Fruit fly (Drosophila melanogaster) whole organism, embryonic: Measurements from ENCODE around the gene CG9682.

ENCODE experiments used
- ATbp ChIP-seq: fragments of 200-800 bp; sonication (Bioruptor generic); optimal IDR thresholded peaks from 2 replicates; lab custom pipeline; 2017; ENCODE audit warnings: missing biosample characterization, mild to moderate bottlenecking, missing genetic modification characterization, missing genetic modification reagents
- Aef1 ChIP-seq: fragments of 200-800 bp; sonication (Bioruptor generic); IDR thresholded peaks from 3 replicates; pipeline ENCODE4 v1.3.6; 2022; ENCODE audit warnings: missing biosample characterization, missing genetic modification characterization
- Blimp-1 ChIP-seq: fragments of 200-800 bp; sonication (Bioruptor generic); optimal IDR thresholded peaks from 3 replicates; lab custom pipeline; 2018; ENCODE audit warnings: missing biosample characterization, missing genetic modification characterization, mild to moderate bottlenecking, moderate library complexity, missing genetic modification reagents
- CG10431 ChIP-seq: fragments of 200-800 bp; sonication (Bioruptor generic); optimal IDR thresholded peaks from 3 replicates; lab custom pipeline; 2018; ENCODE audit warnings: missing biosample characterization, mild to moderate bottlenecking, missing genetic modification characterization
- CG1603 ChIP-seq: fragments of 200-800 bp; sonication (Bioruptor generic); optimal IDR thresholded peaks from 2 replicates; lab custom pipeline; 2019; ENCODE audit warnings: missing biosample characterization, mild to moderate bottlenecking, missing genetic modification characterization, moderate library complexity
- CG16863 ChIP-seq: fragments of 200-800 bp; sonication (Bioruptor generic); optimal IDR thresholded peaks from 3 replicates; lab custom pipeline; 2016; ENCODE audit warnings: missing biosample characterization, missing genetic modification characterization
- CG18262 ChIP-seq: fragments of 200-800 bp; optimal IDR thresholded peaks from 3 replicates; lab custom pipeline; 2019; ENCODE audit warnings: missing biosample characterization, mild to moderate bottlenecking, missing genetic modification characterization, moderate library complexity
- CG31441 ChIP-seq: fragments of 200-800 bp; sonication (Bioruptor generic); IDR thresholded peaks from 2 replicates; pipeline ENCODE4 v1.3.6; 2022; ENCODE audit warnings: missing biosample characterization, missing genetic modification characterization
- CG32772 ChIP-seq: fragments of 200-800 bp; sonication (Bioruptor generic); IDR thresholded peaks from 2 replicates; pipeline ENCODE4 v1.3.6; 2022; ENCODE audit warnings: missing biosample characterization, missing genetic modification characterization
- CG34224 ChIP-seq: fragments of 200-800 bp; sonication (Bioruptor generic); IDR thresholded peaks from 3 replicates; pipeline ENCODE4 v1.3.6; 2022; ENCODE audit warnings: missing biosample characterization, missing genetic modification characterization; ENCODE audit not compliant: partially characterized antibody
- CG3838 ChIP-seq: fragments of 200-800 bp; sonication (Bioruptor generic); optimal IDR thresholded peaks from 3 replicates; lab custom pipeline; 2016; ENCODE audit warnings: missing biosample characterization, missing genetic modification characterization
- CG6813 ChIP-seq: fragments of 200-800 bp; sonication (Bioruptor generic); optimal IDR thresholded peaks from 2 replicates; lab custom pipeline; 2017; ENCODE audit warnings: missing biosample characterization, missing genetic modification characterization, mild to moderate bottlenecking, moderate library complexity, missing genetic modification reagents
- CG7745 ChIP-seq: fragments of 200-800 bp; sonication (Bioruptor generic); optimal IDR thresholded peaks from 2 replicates; lab custom pipeline; 2018; ENCODE audit warnings: missing biosample characterization, mild to moderate bottlenecking, missing genetic modification characterization, moderate library complexity
- CG8281 ChIP-seq: fragments of 200-800 bp; sonication (Bioruptor generic); optimal IDR thresholded peaks from 2 replicates; lab custom pipeline; 2018; ENCODE audit warnings: missing biosample characterization, mild to moderate bottlenecking, missing genetic modification characterization, moderate library complexity
- Drgx ChIP-seq: fragments of 200-800 bp; sonication (Bioruptor generic); IDR thresholded peaks from 2 replicates; pipeline ENCODE4 v1.3.6; 2022; ENCODE audit warnings: missing biosample characterization, missing genetic modification characterization
- Ets65A ChIP-seq: fragments of 200-800 bp; sonication (Bioruptor generic); peaks from one replicate; lab custom pipeline; 2016; ENCODE audit warnings: missing biosample characterization, missing genetic modification characterization
- Ets97D ChIP-seq: fragments of 200-800 bp; sonication (Bioruptor generic); optimal IDR thresholded peaks from 3 replicates; lab custom pipeline; 2016; ENCODE audit warnings: missing biosample characterization, missing genetic modification characterization
- Hr39 ChIP-seq: fragments of >200 bp; optimal IDR thresholded peaks from 2 replicates; lab custom pipeline; 2017
- Med ChIP-seq: fragments of 200-800 bp; sonication (Bioruptor generic); peaks from one replicate; lab custom pipeline; 2016; ENCODE audit warnings: missing biosample characterization, missing genetic modification characterization, mild to moderate bottlenecking, inconsistent platforms, moderate library complexity
- Ptx1 ChIP-seq: fragments of 200-800 bp; sonication (Bioruptor generic); IDR thresholded peaks from 2 replicates; pipeline ENCODE4 v1.3.6; 2022; ENCODE audit warnings: missing biosample characterization, missing genetic modification characterization
- Six4 ChIP-seq: fragments of 200-800 bp; sonication (Bioruptor generic); optimal IDR thresholded peaks from 2 replicates; lab custom pipeline; 2016; ENCODE audit warnings: missing biosample characterization, missing genetic modification characterization
- Sox102F ChIP-seq: fragments of 200-800 bp; sonication (Bioruptor generic); optimal IDR thresholded peaks from 2 replicates; lab custom pipeline; 2018; ENCODE audit warnings: missing biosample characterization, mild to moderate bottlenecking, missing genetic modification characterization, moderate library complexity
- Xrp1 ChIP-seq: fragments of 200-800 bp; sonication (Bioruptor generic); IDR thresholded peaks from 2 replicates; pipeline ENCODE4 v1.3.6; 2022; ENCODE audit warnings: missing biosample characterization, missing genetic modification characterization
- aop ChIP-seq: fragments of 200-800 bp; sonication (Bioruptor generic); IDR thresholded peaks from 2 replicates; pipeline ENCODE4 v1.3.6; 2022; ENCODE audit warnings: missing biosample characterization, missing genetic modification characterization
- ap ChIP-seq: fragments of 200-800 bp; sonication (Bioruptor generic); IDR thresholded peaks from 2 replicates; pipeline ENCODE4 v1.3.6; 2022; ENCODE audit warnings: missing biosample characterization, missing genetic modification characterization
- bbx ChIP-seq: fragments of 200-800 bp; sonication (Bioruptor generic); IDR thresholded peaks from 2 replicates; pipeline ENCODE4 v1.3.6; 2022; ENCODE audit warnings: missing biosample characterization, missing genetic modification characterization; ENCODE audit not compliant: partially characterized antibody
- br ChIP-seq: fragments of >200 bp; optimal IDR thresholded peaks from 2 replicates; lab custom pipeline; 2017
- bsh ChIP-seq, 2 experiments: fragments of 200-800 bp; sonication (Bioruptor generic); optimal IDR thresholded peaks; 2 replicates each; lab custom pipeline; 2017 to 2018; ENCODE audit warnings: mild to moderate bottlenecking in 2 of 2, missing biosample characterization in 2 of 2, missing genetic modification characterization in 2 of 2, moderate library complexity in 1 of 2
- ci ChIP-seq: fragments of 200-800 bp; sonication (Bioruptor generic); IDR thresholded peaks from 3 replicates; pipeline ENCODE4 v1.3.6; 2022; ENCODE audit warnings: missing biosample characterization, missing genetic modification characterization
- corto ChIP-seq: fragments of 200-800 bp; sonication (Bioruptor generic); optimal IDR thresholded peaks from 2 replicates; lab custom pipeline; 2016; ENCODE audit warnings: missing biosample characterization, mild to moderate bottlenecking, missing genetic modification characterization, moderate library complexity
- da ChIP-seq: fragments of 200-800 bp; sonication (Bioruptor generic); optimal IDR thresholded peaks from 2 replicates; lab custom pipeline; 2016; ENCODE audit warnings: missing biosample characterization, missing genetic modification characterization
- dmrt99B ChIP-seq: fragments of 200-800 bp; sonication (Bioruptor generic); optimal IDR thresholded peaks from 2 replicates; lab custom pipeline; 2018; ENCODE audit warnings: missing biosample characterization, mild to moderate bottlenecking, missing genetic modification characterization, moderate library complexity
- esg ChIP-seq: fragments of 200-800 bp; sonication (Bioruptor generic); conservative IDR thresholded peaks from 2 replicates; pipeline ENCODE4 v1.3.6; 2022; ENCODE audit warnings: missing biosample characterization, missing genetic modification characterization
- gem ChIP-seq: fragments of 200-800 bp; sonication (Bioruptor generic); optimal IDR thresholded peaks from 2 replicates; lab custom pipeline; 2019; ENCODE audit warnings: missing biosample characterization, mild to moderate bottlenecking, missing genetic modification characterization, moderate library complexity
- grau ChIP-seq: fragments of 200-800 bp; optimal IDR thresholded peaks from 3 replicates; lab custom pipeline; 2019; ENCODE audit warnings: missing biosample characterization, mild to moderate bottlenecking, missing genetic modification characterization, moderate library complexity
- lbe ChIP-seq: fragments of 200-800 bp; sonication (Bioruptor generic); optimal IDR thresholded peaks from 2 replicates; lab custom pipeline; 2016; ENCODE audit warnings: missing biosample characterization, mild to moderate bottlenecking, missing genetic modification characterization
- nerfin-2 ChIP-seq: fragments of 200-800 bp; sonication (Bioruptor generic); IDR thresholded peaks from 2 replicates; pipeline ENCODE4 v1.3.6; 2022; ENCODE audit warnings: missing biosample characterization, missing genetic modification characterization; ENCODE audit not compliant: partially characterized antibody
- nom ChIP-seq: fragments of 200-800 bp; sonication (Bioruptor generic); optimal IDR thresholded peaks from 2 replicates; lab custom pipeline; 2017; ENCODE audit warnings: missing biosample characterization, missing genetic modification characterization, mild to moderate bottlenecking, moderate library complexity, missing genetic modification reagents
- phol ChIP-seq: fragments of 200-800 bp; sonication (Bioruptor generic); optimal IDR thresholded peaks from 3 replicates; lab custom pipeline; 2018; ENCODE audit warnings: missing biosample characterization, mild to moderate bottlenecking, missing genetic modification characterization, moderate library complexity
- sens ChIP-seq: fragments of 200-800 bp; sonication (Bioruptor generic); peaks from one replicate; lab custom pipeline; 2016; ENCODE audit warnings: missing biosample characterization, missing genetic modification characterization
- sim ChIP-seq: fragments of 200-800 bp; sonication (Bioruptor generic); IDR thresholded peaks from 2 replicates; pipeline ENCODE4 v1.3.6; 2022; ENCODE audit warnings: missing biosample characterization, missing genetic modification characterization
- stwl ChIP-seq: fragments of 200-800 bp; sonication (Bioruptor generic); optimal IDR thresholded peaks from 3 replicates; lab custom pipeline; 2018; ENCODE audit warnings: missing biosample characterization, mild to moderate bottlenecking, missing genetic modification characterization, moderate library complexity
- z ChIP-seq: fragments of 200-800 bp; sonication (Bioruptor generic); IDR thresholded peaks from 3 replicates; pipeline ENCODE4 v1.3.6; 2022; ENCODE audit warnings: missing biosample characterization, missing genetic modification characterization

The CG9682 gene

DNA sequence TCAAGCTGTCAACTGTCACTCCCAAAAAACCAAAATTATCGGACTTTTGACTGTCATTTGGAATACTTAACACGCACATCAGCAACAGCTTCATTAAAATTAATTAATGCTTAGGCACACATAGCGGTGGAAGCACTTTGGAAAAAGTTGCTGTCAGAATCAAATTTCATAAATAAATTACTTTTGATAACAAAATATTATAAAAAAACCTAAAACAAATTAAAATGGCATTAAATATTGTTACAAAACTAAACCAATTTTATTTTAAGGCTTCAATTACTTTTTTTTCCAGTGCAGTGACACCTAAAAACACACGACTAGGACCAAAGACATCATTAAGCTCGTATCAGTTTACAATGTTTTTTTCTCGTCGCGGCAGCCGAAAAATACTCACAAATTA is 5.5 kb downstream of the CG9682 start (continued):
- TF ChIP-seq bbx (GFP tag; lab: Robert Waterston, UW) (no peak), CG32772 (0 out of 2 replicates have a peak, but pooled peaks have one; percentile 21), ci (GFP tag; lab: Robert Waterston, UW) (0 out of 3 replicates have a peak, but pooled peaks have one; percentile 21), bsh (GFP tag; optimal IDR thresholded peaks at IDR 0.05; lab: Kevin White, UChicago) (peak in 1 of 2 experiments; percentile 14), CG3838 (GFP tag; lab: Kevin White, UChicago) (no peak), CG18262 (tag; lab: Kevin White, UChicago) (peak; percentile 26)

DNA sequence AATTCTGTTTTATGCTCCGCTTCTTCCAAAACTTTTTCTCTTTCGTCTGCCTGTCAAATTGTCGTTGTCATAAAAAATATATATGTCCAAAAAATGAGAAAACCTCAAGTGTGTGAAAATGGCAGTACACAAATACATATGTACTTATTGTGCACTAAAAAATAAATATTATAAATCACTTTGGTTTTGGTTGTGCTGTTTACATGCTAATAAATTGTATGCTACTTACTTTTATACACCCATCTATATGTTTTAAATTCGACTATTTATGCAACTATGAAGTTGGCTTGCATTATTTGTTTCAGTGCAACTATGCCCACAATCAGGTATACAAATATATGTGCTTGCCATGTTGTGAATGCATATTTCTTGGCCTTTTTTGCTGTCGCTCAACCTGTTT is 6.9 kb downstream of the CG9682 start:
- TF ChIP-seq Sox102F (GFP tag; lab: Kevin White, UChicago), result peak; percentile 28
- TF ChIP-seq Blimp-1 (GFP tag; lab: Kevin White, UChicago), result peak; percentile 6
- TF ChIP-seq gem (tag; lab: Kevin White, UChicago), result peak; percentile 30
- TF ChIP-seq ap (GFP tag; lab: Robert Waterston, UW), result 0 out of 2 replicates have a peak, but pooled peaks have one; percentile 4
- peak; percentile 42 for TF ChIP-seq sens (GFP tag; lab: Kevin White, UChicago)
- TF ChIP-seq CG31441 (GFP tag; lab: Robert Waterston, UW), result 0 out of 2 replicates have a peak, but pooled peaks have one; percentile 24
- no peak for TF ChIP-seq aop (GFP tag; lab: Robert Waterston, UW)
- TF ChIP-seq phol (tag; lab: Kevin White, UChicago), result no peak
- TF ChIP-seq CG1603 (tag; lab: Kevin White, UChicago), result peak; percentile 13
- peak; percentile 24; the same call in 1 of the 2 replicates for TF ChIP-seq Xrp1 (GFP tag; lab: Robert Waterston, UW)
- peak; percentile 93 for TF ChIP-seq lbe (GFP tag; lab: Kevin White, UChicago)
- TF ChIP-seq nom (GFP tag; lab: Kevin White, UChicago), result peak; percentile 40
- TF ChIP-seq grau (tag; lab: Kevin White, UChicago), result no peak
- peak; percentile 34 for TF ChIP-seq Med (GFP tag; lab: Kevin White, UChicago)
- no peak for TF ChIP-seq sim
- no peak for TF ChIP-seq ATbp (GFP tag; lab: Kevin White, UChicago)
- no peak for TF ChIP-seq Ptx1 (GFP tag; lab: Robert Waterston, UW)
- TF ChIP-seq bsh (GFP tag; optimal IDR thresholded peaks at IDR 0.05; lab: Kevin White, UChicago), result peak in 1 of 2 experiments; percentile 20
- peak; percentile 28; the same call in 1 of the 2 replicates for TF ChIP-seq Drgx
- no peak for TF ChIP-seq CG6813 (GFP tag; lab: Kevin White, UChicago)
- no peak for TF ChIP-seq CG8281
- peak; percentile 62 for TF ChIP-seq corto (GFP tag; lab: Kevin White, UChicago)
- peak; percentile 9 for TF ChIP-seq dmrt99B (tag; lab: Kevin White, UChicago)

DNA sequence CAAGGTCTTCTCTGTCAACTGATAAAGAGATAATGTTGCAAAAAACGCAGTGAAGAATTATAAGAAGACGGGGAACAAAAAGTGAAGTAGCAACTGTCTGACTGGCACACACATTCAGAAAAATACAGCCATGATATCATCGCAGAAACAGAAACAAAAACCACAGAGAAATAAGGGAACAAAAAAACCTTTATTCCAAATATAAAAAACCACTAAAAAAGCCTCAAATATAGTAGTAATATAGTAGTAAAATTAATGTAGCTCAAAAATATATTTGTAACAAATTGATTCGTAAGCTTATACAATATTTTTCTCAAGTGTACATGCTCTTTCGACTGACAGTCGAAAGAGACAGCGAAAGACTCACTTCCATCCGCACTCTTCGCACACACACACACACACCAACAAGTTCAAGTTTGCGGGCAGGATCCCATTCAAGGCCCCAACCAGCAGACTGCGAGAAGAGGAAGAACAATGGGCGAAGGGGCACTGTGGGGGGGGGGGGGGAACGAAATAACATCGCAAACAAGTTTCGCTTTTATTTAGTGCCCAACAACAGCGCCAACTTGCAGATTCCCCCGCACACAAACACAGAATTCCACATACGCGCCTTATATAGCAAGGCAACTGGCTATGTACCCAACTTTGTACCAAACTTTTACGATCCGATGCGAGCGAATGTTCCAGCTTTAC is 7.7 kb downstream of the CG9682 start:
- TF ChIP-seq corto (GFP tag; lab: Kevin White, UChicago) (peak; percentile 72), CG34224 (no peak), Drgx (peak; percentile 58), da (GFP tag; lab: Kevin White, UChicago) (no peak), lbe (GFP tag; lab: Kevin White, UChicago) (peak; percentile 77), nom (GFP tag; lab: Kevin White, UChicago) (peak; percentile 72), bsh (GFP tag; optimal IDR thresholded peaks at IDR 0.05; lab: Kevin White, UChicago) (peak in 1 of 2 experiments; percentile 57)

DNA sequence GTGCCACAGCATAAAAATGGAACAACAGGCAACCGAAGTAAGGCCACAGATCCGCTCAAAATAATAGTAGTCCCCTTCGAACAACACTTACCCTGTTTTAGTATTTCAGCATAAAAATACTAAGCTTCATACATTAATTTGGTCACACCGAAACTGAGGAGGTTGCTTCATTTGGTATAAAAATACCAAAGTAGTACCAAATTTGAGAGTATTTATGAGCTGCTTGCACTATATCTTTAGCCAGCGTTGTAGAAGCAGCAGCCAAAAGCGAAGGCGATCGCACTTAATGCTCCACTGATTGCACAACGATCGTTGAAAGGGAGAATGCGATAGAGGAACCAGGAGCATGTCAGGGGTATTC is 8.2 kb downstream of the CG9682 start:
- TF ChIP-seq Drgx (peak; percentile 61), CG7745 (no peak), br (lab: Kevin White, UChicago) (no peak), Ets65A (peak; percentile 63), Med (GFP tag; lab: Kevin White, UChicago) (peak; percentile 36), Ets97D (GFP tag; lab: Kevin White, UChicago) (no peak), Aef1 (GFP tag; lab: Robert Waterston, UW) (no peak), stwl (tag; lab: Kevin White, UChicago) (peak; percentile 99), sens (GFP tag; lab: Kevin White, UChicago) (peak; percentile 67), Hr39 (lab: Kevin White, UChicago) (no peak), CG16863 (no peak), Six4 (no peak), bsh (GFP tag; optimal IDR thresholded peaks at IDR 0.05; lab: Kevin White, UChicago) (peak in 1 of 2 experiments; percentile 90), nerfin-2 (GFP tag; lab: Robert Waterston, UW) (no peak), corto (GFP tag; lab: Kevin White, UChicago) (peak; percentile 94), nom (GFP tag; lab: Kevin White, UChicago) (peak; percentile 75), CG10431 (GFP tag; lab: Kevin White, UChicago) (no peak), esg (no peak), z (GFP tag; lab: Robert Waterston, UW) (no peak), lbe (GFP tag; lab: Kevin White, UChicago) (peak; percentile 92)
